Worm (Caenorhabditis elegans) whole organism, young adult: ENCODE measurements around the gene epic-3.

Source experiments
- B0019.2 ChIP-seq: fragments of 200-800 bp; sonication (Bioruptor generic); conservative IDR thresholded peaks from 2 replicates; pipeline ENCODE4 v1.3.6; 2022; ENCODE audit warnings: missing genetic modification reagents, missing genetic modification characterization, missing compliant biosample characterization
- F33H1.4 ChIP-seq: fragments of 200-800 bp; sonication (Bioruptor generic); IDR thresholded peaks from 2 replicates; pipeline ENCODE4 v1.3.6; 2022; ENCODE audit warnings: missing genetic modification reagents, missing genetic modification characterization, missing compliant biosample characterization
- F39B2.1 ChIP-seq: fragments of 200-800 bp; sonication (Bioruptor generic); IDR thresholded peaks from 2 replicates; pipeline ENCODE4 v1.3.6; 2022; ENCODE audit warnings: missing genetic modification reagents, missing genetic modification characterization, missing compliant biosample characterization
- F49E8.2 ChIP-seq: sonication (generic microtip); optimal IDR thresholded peaks from 3 replicates; lab custom pipeline; 2017; ENCODE audit warnings: missing genetic modification characterization, mild to moderate bottlenecking, missing compliant biosample characterization, antibody characterized with exemption, moderate library complexity; ENCODE audit not compliant: insufficient read depth
- F55B11.4 ChIP-seq: sonication (generic microtip); optimal IDR thresholded peaks from 2 replicates; lab custom pipeline; 2016; ENCODE audit warnings: missing compliant biosample characterization, missing genetic modification characterization, borderline replicate concordance; ENCODE audit not compliant: insufficient read depth
- K11D2.4 ChIP-seq: fragments of 200-800 bp; sonication (Bioruptor generic); IDR thresholded peaks from 2 replicates; pipeline ENCODE4 v1.3.6; 2022; ENCODE audit warnings: missing genetic modification reagents, missing genetic modification characterization, missing compliant biosample characterization
- T07F8.4 ChIP-seq: sonication (generic microtip); optimal IDR thresholded peaks from 2 replicates; lab custom pipeline; 2016; ENCODE audit warnings: mild to moderate bottlenecking, missing genetic modification characterization, moderate library complexity, missing compliant biosample characterization
- Y53F4B.3 ChIP-seq: fragments of 200-800 bp; sonication (Bioruptor generic); IDR thresholded peaks from 2 replicates; pipeline ENCODE4 v1.3.6; 2022; ENCODE audit warnings: missing genetic modification reagents, missing genetic modification characterization, missing compliant biosample characterization
- Y67H2A.10 ChIP-seq: fragments of 200-800 bp; sonication (Bioruptor generic); conservative IDR thresholded peaks from 2 replicates; pipeline ENCODE4 v1.3.6; 2022; ENCODE audit warnings: missing genetic modification reagents, missing genetic modification characterization, missing compliant biosample characterization
- Y79H2A.3 ChIP-seq: fragments of 200-800 bp; sonication (Bioruptor generic); conservative IDR thresholded peaks from 2 replicates; pipeline ENCODE4 v1.3.6; 2022; ENCODE audit warnings: missing genetic modification reagents, missing genetic modification characterization, missing compliant biosample characterization
- Y95B8A.8 ChIP-seq: fragments of 200-800 bp; sonication (Bioruptor generic); IDR thresholded peaks from 2 replicates; pipeline ENCODE4 v1.3.6; 2022; ENCODE audit warnings: missing genetic modification reagents, missing genetic modification characterization, missing compliant biosample characterization
- atf-7 ChIP-seq: sonication (generic microtip); optimal IDR thresholded peaks from 2 replicates; lab custom pipeline; 2017; ENCODE audit warnings: mild to moderate bottlenecking, missing genetic modification characterization, missing compliant biosample characterization
- attf-3 ChIP-seq: fragments of 200-800 bp; sonication (Bioruptor generic); conservative IDR thresholded peaks from 2 replicates; pipeline ENCODE4 v1.3.6; 2022; ENCODE audit warnings: missing genetic modification reagents, missing genetic modification characterization, missing compliant biosample characterization
- attf-5 ChIP-seq: fragments of 200-800 bp; sonication (Bioruptor generic); optimal IDR thresholded peaks from 2 replicates; lab custom pipeline; 2018; ENCODE audit warnings: mild to moderate bottlenecking, missing genetic modification characterization, missing compliant biosample characterization
- bed-1 ChIP-seq: fragments of 200-800 bp; sonication (Bioruptor generic); IDR thresholded peaks from 2 replicates; pipeline ENCODE4 v1.3.6; 2022; ENCODE audit warnings: missing genetic modification reagents, missing genetic modification characterization, missing compliant biosample characterization
- bed-2 ChIP-seq: fragments of 200-800 bp; sonication (Bioruptor generic); IDR thresholded peaks from 2 replicates; pipeline ENCODE4 v1.3.6; 2022; ENCODE audit warnings: missing genetic modification reagents, missing genetic modification characterization, missing compliant biosample characterization
- cebp-1 ChIP-seq, 2 experiments: fragments of 200-800 bp in 1 of 2; sonication (Bioruptor generic) in 1 of 2; sonication (generic microtip) in 1 of 2; IDR thresholded peaks in 1 of 2; optimal IDR thresholded peaks in 1 of 2; 2 replicates each; pipeline versions ENCODE4 v1.3.6 to Lab custom; 2017 to 2022; ENCODE audit warnings: missing compliant biosample characterization in 2 of 2, missing genetic modification characterization in 2 of 2, mild to moderate bottlenecking in 1 of 2, missing genetic modification reagents in 1 of 2, moderate library complexity in 1 of 2
- ceh-79 ChIP-seq: sonication (generic microtip); optimal IDR thresholded peaks from 2 replicates; lab custom pipeline; 2017; ENCODE audit warnings: mild to moderate bottlenecking, missing genetic modification characterization, missing compliant biosample characterization
- dpl-1 ChIP-seq: fragments of 150-350 bp; optimal IDR thresholded peaks from 2 replicates; lab custom pipeline; 2014; ENCODE audit warnings: missing biosample characterization, missing genetic modification reagents, missing genetic modification characterization
- egrh-3 ChIP-seq: fragments of 200-800 bp; sonication (Bioruptor generic); IDR thresholded peaks from 2 replicates; pipeline ENCODE4 v1.3.6; 2022; ENCODE audit warnings: missing genetic modification reagents, missing genetic modification characterization, missing compliant biosample characterization
- ets-4 ChIP-seq: fragments of 200-800 bp; sonication (Bioruptor generic); optimal IDR thresholded peaks from 2 replicates; lab custom pipeline; 2018; ENCODE audit warnings: mild to moderate bottlenecking, missing genetic modification characterization, missing compliant biosample characterization
- gei-17 ChIP-seq: fragments of 200-800 bp; sonication (Bioruptor generic); optimal IDR thresholded peaks from 2 replicates; lab custom pipeline; 2018; ENCODE audit warnings: mild to moderate bottlenecking, missing genetic modification characterization, missing compliant biosample characterization
- hlh-26 ChIP-seq: fragments of 200-800 bp; sonication (Bioruptor generic); conservative IDR thresholded peaks from 2 replicates; pipeline ENCODE4 v1.3.6; 2022; ENCODE audit warnings: missing genetic modification reagents, missing genetic modification characterization, missing compliant biosample characterization
- hsf-1 ChIP-seq: fragments of 200-800 bp; sonication (Bioruptor generic); IDR thresholded peaks from 2 replicates; pipeline ENCODE4 v1.3.6; 2022; ENCODE audit warnings: missing genetic modification reagents, missing genetic modification characterization, missing compliant biosample characterization
- let-607 ChIP-seq, 2 experiments: fragments of 200-800 bp in 1 of 2; sonication (Bioruptor generic) in 1 of 2; sonication (generic microtip) in 1 of 2; optimal IDR thresholded peaks; 2 replicates each; lab custom pipeline; 2016 to 2018; ENCODE audit warnings: mild to moderate bottlenecking in 2 of 2, missing compliant biosample characterization in 2 of 2, missing genetic modification characterization in 2 of 2, moderate library complexity in 2 of 2, missing genotype in 1 of 2
- lin-26 ChIP-seq: fragments of 200-800 bp; sonication (Bioruptor generic); IDR thresholded peaks from 2 replicates; pipeline ENCODE4 v1.3.6; 2022; ENCODE audit warnings: missing genetic modification reagents, missing genetic modification characterization, missing compliant biosample characterization
- lin-40 ChIP-seq: sonication (generic microtip); optimal IDR thresholded peaks from 2 replicates; lab custom pipeline; 2016; ENCODE audit warnings: missing genetic modification characterization, mild to moderate bottlenecking, missing compliant biosample characterization, missing genotype, missing genetic modification reagents
- lsy-27 ChIP-seq: sonication (generic microtip); optimal IDR thresholded peaks from 2 replicates; lab custom pipeline; 2017; ENCODE audit warnings: missing genetic modification characterization, mild to moderate bottlenecking, missing compliant biosample characterization, antibody characterized with exemption, missing genotype, borderline replicate concordance; ENCODE audit not compliant: insufficient read depth
- madf-8 ChIP-seq: fragments of 200-800 bp; sonication (Bioruptor generic); conservative IDR thresholded peaks from 2 replicates; pipeline ENCODE4 v1.3.6; 2022; ENCODE audit warnings: missing genetic modification reagents, missing genetic modification characterization, missing compliant biosample characterization
- mes-4 ChIP-seq: sonication (generic microtip); optimal IDR thresholded peaks from 2 replicates; lab custom pipeline; 2016; ENCODE audit warnings: missing genotype, missing genetic modification characterization, missing compliant biosample characterization
- mxl-1 ChIP-seq: sonication (generic microtip); optimal IDR thresholded peaks from 2 replicates; lab custom pipeline; 2016; ENCODE audit warnings: missing genetic modification characterization, missing compliant biosample characterization
- sea-2 ChIP-seq: fragments of 200-800 bp; sonication (Bioruptor generic); IDR thresholded peaks from 2 replicates; pipeline ENCODE4 v1.3.6; 2022; ENCODE audit warnings: missing genetic modification characterization, missing compliant biosample characterization
- snpc-3.4 ChIP-seq: sonication (generic microtip); optimal IDR thresholded peaks from 2 replicates; lab custom pipeline; 2017; ENCODE audit warnings: missing genetic modification characterization, mild to moderate bottlenecking, missing compliant biosample characterization, antibody characterized with exemption, moderate library complexity, missing genotype, missing genetic modification reagents
- sptf-2 ChIP-seq: fragments of 200-800 bp; sonication (Bioruptor generic); optimal IDR thresholded peaks from 2 replicates; lab custom pipeline; 2018; ENCODE audit warnings: mild to moderate bottlenecking, missing genetic modification characterization, missing compliant biosample characterization
- tbp1 ChIP-seq: fragments of 200-800 bp; sonication (Bioruptor generic); optimal IDR thresholded peaks from 2 replicates; lab custom pipeline; 2018; ENCODE audit warnings: mild to moderate bottlenecking, missing genetic modification characterization, missing compliant biosample characterization
- ztf-25 ChIP-seq: fragments of 200-800 bp; sonication (Bioruptor generic); IDR thresholded peaks from 2 replicates; pipeline ENCODE4 v1.3.6; 2022; ENCODE audit warnings: missing genetic modification reagents, missing genetic modification characterization, missing compliant biosample characterization
- ztf-26 ChIP-seq: sonication (generic microtip); optimal IDR thresholded peaks from 2 replicates; lab custom pipeline; 2017; ENCODE audit warnings: missing genetic modification characterization, missing compliant biosample characterization
- ztf-28 ChIP-seq: fragments of 200-800 bp; sonication (Bioruptor generic); IDR thresholded peaks from 2 replicates; pipeline ENCODE4 v1.3.6; 2022; ENCODE audit warnings: missing genetic modification reagents, missing genetic modification characterization, missing compliant biosample characterization

The epic-3 gene

ce11 chrIV:1727538-1728072 lies 3.4 kb upstream of the epic-3 start (continued):
- peak; percentile 37 for TF ChIP-seq atf-7
- no peak for TF ChIP-seq ets-4 (GFP tag; lab: Kevin White, UChicago)
- no peak for TF ChIP-seq cebp-1 (GFP tag; IDR thresholded peaks at IDR 0.05; lab: Robert Waterston, UW)
- TF ChIP-seq cebp-1 (tag; optimal IDR thresholded peaks at IDR 0.05; lab: Kevin White, UChicago) = peak; percentile 29
- TF ChIP-seq attf-3 (GFP tag; lab: Robert Waterston, UW) = no peak
- TF ChIP-seq let-607 (tag; optimal IDR thresholded peaks at IDR 0.05; lab: Kevin White, UChicago) = no peak
- TF ChIP-seq Y79H2A.3 (GFP tag; lab: Robert Waterston, UW) = 0 out of 2 replicates have a peak, but pooled peaks have one; percentile 37
- no peak for TF ChIP-seq hsf-1 (GFP tag; lab: Robert Waterston, UW)
- no peak for TF ChIP-seq lsy-27
- no peak for TF ChIP-seq Y67H2A.10

- no peak for TF ChIP-seq F55B11.4
- no peak for TF ChIP-seq sea-2 (GFP tag; lab: Robert Waterston, UW)
- TF ChIP-seq mes-4 (tag; lab: Kevin White, UChicago) = no peak
- no peak for TF ChIP-seq attf-5
- no peak for TF ChIP-seq dpl-1 (GFP tag; lab: Kevin White, UChicago)
- TF ChIP-seq ztf-25 (GFP tag; lab: Robert Waterston, UW) = no peak
- TF ChIP-seq Y95B8A.8 (GFP tag; lab: Robert Waterston, UW) = no peak
- TF ChIP-seq hlh-26 (GFP tag; lab: Robert Waterston, UW) = no peak
- TF ChIP-seq snpc-3.4 (tag; lab: Kevin White, UChicago) = no peak
Measured at ce11 chrIV:1725888-1726287, 1.7 kb upstream of the epic-3 start, which contains the start of gene K08D12.8. TSS of gene K08D12.8 (plus strand) at chrIV:1726188.

ce11 chrIV:1722953-1723352 lies 1.2 kb downstream of the epic-3 start:
- TF ChIP-seq lin-40 (tag; lab: Kevin White, UChicago) = peak; percentile 18
- no peak for TF ChIP-seq hsf-1 (GFP tag; lab: Robert Waterston, UW)
- no peak for TF ChIP-seq sptf-2
- no peak for TF ChIP-seq gei-17 (GFP tag; lab: Kevin White, UChicago)
- no peak for TF ChIP-seq B0019.2 (GFP tag; lab: Robert Waterston, UW)
- no peak for TF ChIP-seq tbp1 (GFP tag; lab: Kevin White, UChicago)
- no peak for TF ChIP-seq egrh-3 (GFP tag; lab: Robert Waterston, UW)
- no peak for TF ChIP-seq bed-2 (GFP tag; lab: Robert Waterston, UW)
- no peak for TF ChIP-seq F39B2.1
- TF ChIP-seq lin-26 (GFP tag; lab: Robert Waterston, UW) = peak; percentile 10
- TF ChIP-seq ceh-79 (tag; lab: Kevin White, UChicago) = no peak
- no peak for TF ChIP-seq bed-1 (GFP tag; lab: Robert Waterston, UW)
- peak; percentile 31 for TF ChIP-seq ztf-26
- no peak for TF ChIP-seq Y53F4B.3 (GFP tag; lab: Robert Waterston, UW)
- TF ChIP-seq F49E8.2 = no peak
- no peak for TF ChIP-seq madf-8 (GFP tag; lab: Robert Waterston, UW)
- TF ChIP-seq ztf-28 (GFP tag; lab: Robert Waterston, UW) = no peak
- peak; percentile 25; the same call in 1 of the 2 replicates for TF ChIP-seq K11D2.4 (GFP tag; lab: Robert Waterston, UW)
- no peak for TF ChIP-seq F33H1.4 (GFP tag; lab: Robert Waterston, UW)
- no peak for TF ChIP-seq mxl-1 (tag; lab: Kevin White, UChicago)
- TF ChIP-seq T07F8.4 (tag; lab: Kevin White, UChicago) = no peak
- no peak for TF ChIP-seq Y79H2A.3 (GFP tag; lab: Robert Waterston, UW)
